Fruit fly (Drosophila melanogaster) whole organism, embryonic: ENCODE results near the gene thoc7.

ENCODE experiments used
- Atf3 ChIP-seq: fragments of 200-800 bp; sonication (Bioruptor generic); optimal IDR thresholded peaks from 3 replicates; lab custom pipeline; 2016; ENCODE audit warnings: missing biosample characterization, missing genetic modification characterization
- B-H1 ChIP-seq: fragments of 200-800 bp; sonication (Bioruptor generic); IDR thresholded peaks from 3 replicates; pipeline ENCODE4 v1.3.6; 2022; ENCODE audit warnings: missing biosample characterization, missing genetic modification characterization
- CG10431 ChIP-seq: fragments of 200-800 bp; sonication (Bioruptor generic); optimal IDR thresholded peaks from 3 replicates; lab custom pipeline; 2018; ENCODE audit warnings: missing biosample characterization, mild to moderate bottlenecking, missing genetic modification characterization
- CG10959 ChIP-seq: fragments of 200-800 bp; sonication (Bioruptor generic); IDR thresholded peaks from 2 replicates; pipeline ENCODE4 v1.3.6; 2022; ENCODE audit warnings: missing biosample characterization, missing genetic modification characterization
- CG11723 ChIP-seq: fragments of 200-800 bp; sonication (Bioruptor generic); optimal IDR thresholded peaks from 2 replicates; lab custom pipeline; 2017; ENCODE audit warnings: missing biosample characterization, mild to moderate bottlenecking, missing genetic modification characterization
- CG12104 ChIP-seq: fragments of 200-800 bp; sonication (Bioruptor generic); optimal IDR thresholded peaks from 3 replicates; lab custom pipeline; 2016; ENCODE audit warnings: missing biosample characterization, missing genetic modification characterization
- CG16813 ChIP-seq: fragments of 200-800 bp; sonication (Bioruptor generic); IDR thresholded peaks from 3 replicates; pipeline ENCODE4 v1.3.6; 2022; ENCODE audit warnings: missing biosample characterization, missing genetic modification characterization; ENCODE audit not compliant: partially characterized antibody
- CG18619 ChIP-seq: fragments of 200-800 bp; sonication (Bioruptor generic); optimal IDR thresholded peaks from 3 replicates; lab custom pipeline; 2017; ENCODE audit warnings: missing biosample characterization, mild to moderate bottlenecking, missing genetic modification characterization
- CG31388 ChIP-seq: fragments of 200-800 bp; sonication (Bioruptor generic); optimal IDR thresholded peaks from 2 replicates; lab custom pipeline; 2016; ENCODE audit warnings: missing biosample characterization, missing genetic modification characterization
- CG31441 ChIP-seq: fragments of 200-800 bp; sonication (Bioruptor generic); IDR thresholded peaks from 2 replicates; pipeline ENCODE4 v1.3.6; 2022; ENCODE audit warnings: missing biosample characterization, missing genetic modification characterization
- CG33213 ChIP-seq: fragments of 200-800 bp; sonication (Bioruptor generic); optimal IDR thresholded peaks from 3 replicates; lab custom pipeline; 2016; ENCODE audit warnings: missing biosample characterization, missing genetic modification characterization
- CG3995 ChIP-seq: fragments of 200-800 bp; sonication (Bioruptor generic); optimal IDR thresholded peaks from 3 replicates; lab custom pipeline; 2016; ENCODE audit warnings: missing biosample characterization, missing genetic modification characterization
- CG4328 ChIP-seq: fragments of 200-800 bp; sonication (Bioruptor generic); optimal IDR thresholded peaks from 3 replicates; lab custom pipeline; 2017; ENCODE audit warnings: missing biosample characterization, missing genetic modification reagents, missing genetic modification characterization
- CG7556 ChIP-seq: fragments of 200-800 bp; sonication (Bioruptor generic); optimal IDR thresholded peaks from 2 replicates; lab custom pipeline; 2017; ENCODE audit warnings: missing biosample characterization, mild to moderate bottlenecking, missing genetic modification characterization
- CG8290 ChIP-seq, 3 experiments: fragments of 200-800 bp; sonication (Bioruptor generic); optimal IDR thresholded peaks; 2 replicates each; lab custom pipeline; 2016 to 2019; ENCODE audit warnings: missing biosample characterization in 3 of 3, missing genetic modification characterization in 3 of 3, mild to moderate bottlenecking in 2 of 3, moderate library complexity in 1 of 3
- CG8944 ChIP-seq: fragments of 200-800 bp; sonication (Bioruptor generic); optimal IDR thresholded peaks from 3 replicates; lab custom pipeline; 2016; ENCODE audit warnings: missing biosample characterization, missing genetic modification characterization
- CG9876 ChIP-seq: fragments of 200-800 bp; sonication (Bioruptor generic); optimal IDR thresholded peaks from 2 replicates; lab custom pipeline; 2016; ENCODE audit warnings: missing biosample characterization, missing genetic modification characterization
- Camta ChIP-seq: fragments of 200-800 bp; sonication (Bioruptor generic); optimal IDR thresholded peaks from 2 replicates; lab custom pipeline; 2016; ENCODE audit warnings: missing biosample characterization, missing genetic modification characterization
- Deaf1 ChIP-seq: fragments of 200-800 bp; optimal IDR thresholded peaks from 3 replicates; lab custom pipeline; 2019; ENCODE audit warnings: missing biosample characterization, mild to moderate bottlenecking, missing genetic modification characterization, moderate library complexity
- Doc3 ChIP-seq: fragments of 200-800 bp; sonication (Bioruptor generic); IDR thresholded peaks from 3 replicates; pipeline ENCODE4 v1.3.6; 2022; ENCODE audit warnings: missing biosample characterization, missing genetic modification characterization; ENCODE audit not compliant: partially characterized antibody
- Fer1 ChIP-seq: fragments of 200-800 bp; sonication (Bioruptor generic); optimal IDR thresholded peaks from 2 replicates; lab custom pipeline; 2017; ENCODE audit warnings: missing biosample characterization, mild to moderate bottlenecking, missing genetic modification characterization
- HLH54F ChIP-seq: fragments of 200-800 bp; sonication (Bioruptor generic); optimal IDR thresholded peaks from 3 replicates; lab custom pipeline; 2016; ENCODE audit warnings: missing biosample characterization, missing genetic modification characterization
- NfI ChIP-seq: fragments of 200-800 bp; sonication (Bioruptor generic); optimal IDR thresholded peaks from 3 replicates; lab custom pipeline; 2018; ENCODE audit warnings: missing biosample characterization, mild to moderate bottlenecking, missing genetic modification characterization, moderate library complexity
- Oli ChIP-seq: fragments of 200-800 bp; sonication (Bioruptor generic); optimal IDR thresholded peaks from 2 replicates; lab custom pipeline; 2018; ENCODE audit warnings: missing biosample characterization, mild to moderate bottlenecking, missing genetic modification characterization, moderate library complexity
- Pdp1 ChIP-seq, 2 experiments: fragments of 200-800 bp; sonication (Bioruptor generic); optimal IDR thresholded peaks; 3 replicates each; lab custom pipeline; 2016; ENCODE audit warnings: missing biosample characterization in 2 of 2, missing genetic modification characterization in 2 of 2, mild to moderate bottlenecking in 1 of 2, moderate library complexity in 1 of 2
- Sin3A ChIP-seq: fragments of >200 bp; optimal IDR thresholded peaks from 2 replicates; lab custom pipeline; 2018
- Usf ChIP-seq: fragments of 200-800 bp; sonication (Bioruptor generic); optimal IDR thresholded peaks from 2 replicates; lab custom pipeline; 2017; ENCODE audit warnings: missing genotype, missing biosample characterization, missing genetic modification characterization
- ab ChIP-seq: fragments of 200-800 bp; sonication (Bioruptor generic); optimal IDR thresholded peaks from 2 replicates; lab custom pipeline; 2016; ENCODE audit warnings: missing biosample characterization, missing genetic modification characterization
- ase ChIP-seq: fragments of 200-800 bp; sonication (Bioruptor generic); IDR thresholded peaks from 3 replicates; pipeline ENCODE4 v1.3.6; 2022; ENCODE audit warnings: missing biosample characterization, missing genetic modification characterization
- bcd ChIP-seq: fragments of 200-800 bp; sonication (Bioruptor generic); optimal IDR thresholded peaks from 2 replicates; lab custom pipeline; 2017; ENCODE audit warnings: missing biosample characterization, mild to moderate bottlenecking, missing genetic modification characterization
- bowl ChIP-seq: fragments of 200-800 bp; sonication (Bioruptor generic); IDR thresholded peaks from 2 replicates; pipeline ENCODE4 v1.3.6; 2022; ENCODE audit warnings: missing biosample characterization, missing genetic modification characterization
- chm ChIP-seq: fragments of 200-800 bp; sonication (Bioruptor generic); IDR thresholded peaks from 2 replicates; pipeline ENCODE4 v1.3.6; 2022; ENCODE audit warnings: missing biosample characterization, missing genetic modification characterization
- chn ChIP-seq: fragments of 200-800 bp; sonication (Bioruptor generic); optimal IDR thresholded peaks from 2 replicates; lab custom pipeline; 2016; ENCODE audit warnings: missing biosample characterization, missing genetic modification characterization
- dpn ChIP-seq, 2 experiments: fragments of 200-800 bp; sonication (Bioruptor generic); optimal IDR thresholded peaks; 3 replicates each; lab custom pipeline; 2016; ENCODE audit warnings: missing biosample characterization in 2 of 2, missing genetic modification characterization in 2 of 2
- fu2 ChIP-seq: fragments of 200-800 bp; sonication (Bioruptor generic); optimal IDR thresholded peaks from 2 replicates; lab custom pipeline; 2016; ENCODE audit warnings: missing biosample characterization, missing genetic modification characterization
- gcm ChIP-seq: fragments of 200-800 bp; sonication (Bioruptor generic); optimal IDR thresholded peaks from 2 replicates; lab custom pipeline; 2019; ENCODE audit warnings: missing biosample characterization, mild to moderate bottlenecking, missing genetic modification characterization, moderate library complexity
- gt ChIP-seq: fragments of 200-800 bp; sonication (Bioruptor generic); IDR thresholded peaks from 2 replicates; pipeline ENCODE4 v1.3.6; 2022; ENCODE audit warnings: missing biosample characterization, missing genetic modification characterization
- inv ChIP-seq: fragments of 200-800 bp; sonication (Bioruptor generic); IDR thresholded peaks from 2 replicates; pipeline ENCODE4 v1.3.6; 2022; ENCODE audit warnings: missing biosample characterization, missing genetic modification characterization; ENCODE audit not compliant: partially characterized antibody
- kay ChIP-seq: fragments of 200-800 bp; sonication (Bioruptor generic); optimal IDR thresholded peaks from 2 replicates; lab custom pipeline; 2016; ENCODE audit warnings: missing biosample characterization, missing genetic modification characterization
- mam ChIP-seq: fragments of 200-800 bp; sonication (Bioruptor generic); optimal IDR thresholded peaks from 3 replicates; lab custom pipeline; 2016; ENCODE audit warnings: missing biosample characterization, missing genetic modification characterization
- peb ChIP-seq: fragments of 200-800 bp; sonication (Bioruptor generic); IDR thresholded peaks from 2 replicates; pipeline ENCODE4 v1.3.6; 2022; ENCODE audit warnings: missing biosample characterization, missing genetic modification characterization
- pfk ChIP-seq: fragments of 200-800 bp; sonication (Bioruptor generic); optimal IDR thresholded peaks from 2 replicates; lab custom pipeline; 2018; ENCODE audit warnings: missing biosample characterization, mild to moderate bottlenecking, missing genetic modification characterization, moderate library complexity
- repo ChIP-seq: fragments of 200-800 bp; sonication (Bioruptor generic); optimal IDR thresholded peaks from 2 replicates; lab custom pipeline; 2016; ENCODE audit warnings: missing biosample characterization, missing genetic modification characterization
- schlank ChIP-seq: fragments of 200-800 bp; sonication (Bioruptor generic); optimal IDR thresholded peaks from 2 replicates; lab custom pipeline; 2018; ENCODE audit warnings: missing biosample characterization, mild to moderate bottlenecking, missing genetic modification characterization
- sens ChIP-seq: fragments of 200-800 bp; sonication (Bioruptor generic); peaks from one replicate; lab custom pipeline; 2016; ENCODE audit warnings: missing biosample characterization, missing genetic modification characterization
- slou ChIP-seq: fragments of 200-800 bp; sonication (Bioruptor generic); optimal IDR thresholded peaks from 3 replicates; lab custom pipeline; 2016; ENCODE audit warnings: missing biosample characterization, missing genetic modification characterization
- tup ChIP-seq: fragments of 200-800 bp; sonication (Bioruptor generic); optimal IDR thresholded peaks from 2 replicates; lab custom pipeline; 2016; ENCODE audit warnings: missing biosample characterization, mild to moderate bottlenecking, missing genetic modification characterization, moderate library complexity
- wek ChIP-seq: fragments of 200-800 bp; sonication (Bioruptor generic); optimal IDR thresholded peaks from 3 replicates; lab custom pipeline; 2018; ENCODE audit warnings: missing biosample characterization, mild to moderate bottlenecking, missing genetic modification characterization, moderate library complexity
- wor ChIP-seq: fragments of 200-800 bp; sonication (Bioruptor generic); IDR thresholded peaks from 2 replicates; pipeline ENCODE4 v1.3.6; 2022; ENCODE audit warnings: missing biosample characterization, missing genetic modification characterization

Gene thoc7

DNA sequence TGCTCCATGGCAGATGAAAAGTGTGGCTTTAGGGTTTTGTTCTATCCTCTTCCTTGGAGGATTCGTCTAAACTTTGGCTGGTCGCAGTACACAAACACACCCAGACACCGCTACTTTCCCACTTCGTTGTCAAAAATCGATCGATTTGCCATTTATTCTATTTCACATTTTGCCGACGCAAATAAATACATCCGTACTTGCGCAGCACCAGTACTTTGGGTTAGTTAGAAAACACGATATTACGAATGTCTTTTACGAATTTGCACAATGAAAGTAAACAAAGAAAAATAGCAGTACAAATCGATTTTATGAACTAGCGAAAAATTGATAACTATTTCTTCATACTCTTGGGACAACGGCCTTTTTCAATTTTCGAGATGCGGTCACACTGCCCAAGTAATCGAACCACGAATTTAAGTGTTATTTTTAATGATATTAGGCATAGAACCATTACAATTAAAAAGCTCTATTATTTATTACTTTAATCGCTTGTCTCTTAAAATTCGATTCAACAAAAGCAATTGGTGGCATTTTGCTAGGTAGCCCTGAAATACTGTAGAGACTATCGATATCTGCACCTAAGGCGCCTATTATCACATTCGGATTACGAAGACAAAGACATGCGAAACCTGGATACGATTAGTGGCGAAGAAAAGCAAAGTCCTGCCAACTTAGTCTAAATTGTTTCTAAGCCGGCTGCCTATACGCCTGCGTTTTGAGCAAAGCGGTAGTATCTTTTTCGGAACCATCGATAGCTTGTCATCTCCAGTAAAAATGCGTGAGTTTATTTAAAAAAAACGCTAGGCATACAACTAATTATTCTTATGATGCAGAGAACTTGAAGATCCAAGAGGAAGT lies 45.4 kb upstream of the thoc7 start, which contains the start of the genes DIP2 and wac (continued):
- TF ChIP-seq fu2 (GFP tag; lab: Kevin White, UChicago) (peak; percentile 78), CG16813 (GFP tag; lab: Robert Waterston, UW) (peak; percentile 88), repo (GFP tag; lab: Kevin White, UChicago) (peak; percentile 33), B-H1 (GFP tag; lab: Robert Waterston, UW) (0 out of 3 replicates have a peak, but pooled peaks have one; percentile 17), Usf (GFP tag; lab: Kevin White, UChicago) (no peak), CG33213 (GFP tag; lab: Kevin White, UChicago) (peak; percentile 91), inv (GFP tag; lab: Robert Waterston, UW) (peak; percentile 84), CG8944 (peak; percentile 84), Oli (tag; lab: Kevin White, UChicago) (no peak), NfI (peak; percentile 70), dpn (GFP tag; optimal IDR thresholded peaks at IDR 0.05; lab: Kevin White, UChicago) (peak; percentile 72 to 90), CG11723 (GFP tag; lab: Kevin White, UChicago) (peak; percentile 28), wek (no peak), mam (GFP tag; lab: Kevin White, UChicago) (peak; percentile 93), Sin3A (lab: Kevin White, UChicago) (peak; percentile 89), Doc3 (GFP tag; lab: Robert Waterston, UW) (peak; percentile 86), chn (GFP tag; lab: Kevin White, UChicago) (peak; percentile 83), CG7556 (GFP tag; lab: Kevin White, UChicago) (peak; percentile 55), Atf3 (GFP tag; lab: Kevin White, UChicago) (peak; percentile 84), CG3995 (GFP tag; lab: Kevin White, UChicago) (peak; percentile 45), sens (GFP tag; lab: Kevin White, UChicago) (peak; percentile 95), tup (GFP tag; lab: Kevin White, UChicago) (peak; percentile 57), slou (GFP tag; lab: Kevin White, UChicago) (peak; percentile 30), CG31388 (GFP tag; lab: Kevin White, UChicago) (no peak), pfk (GFP tag; lab: Kevin White, UChicago) (peak; percentile 16), CG8290 (GFP tag; optimal IDR thresholded peaks at IDR 0.05; lab: Kevin White, UChicago) (peak; percentile 60), CG8290 (tag; optimal IDR thresholded peaks at IDR 0.05; lab: Kevin White, UChicago) (peak; percentile 27 to 90), HLH54F (GFP tag; lab: Kevin White, UChicago) (peak; percentile 85), gcm (GFP tag; lab: Kevin White, UChicago) (peak; percentile 33), ab (GFP tag; lab: Kevin White, UChicago) (peak; percentile 86), schlank (tag; lab: Kevin White, UChicago) (peak; percentile 53), CG12104 (GFP tag; lab: Kevin White, UChicago) (peak; percentile 3), Pdp1 (GFP tag; optimal IDR thresholded peaks at IDR 0.05; lab: Kevin White, UChicago) (peak; percentile 84 to 94), ase (GFP tag; lab: Robert Waterston, UW) (peak; percentile 65), kay (GFP tag; lab: Kevin White, UChicago) (peak; percentile 49), Fer1 (GFP tag; lab: Kevin White, UChicago) (peak; percentile 53), CG9876 (GFP tag; lab: Kevin White, UChicago) (peak; percentile 75), CG4328 (GFP tag; lab: Kevin White, UChicago) (peak; percentile 32), peb (GFP tag; lab: Robert Waterston, UW) (no peak), Deaf1 (peak; percentile 89), gt (no peak), chm (GFP tag; lab: Robert Waterston, UW) (peak; percentile 83), Camta (GFP tag; lab: Kevin White, UChicago) (peak; percentile 50), bcd (GFP tag; lab: Kevin White, UChicago) (peak; percentile 82), bowl (no peak), wor (GFP tag; lab: Robert Waterston, UW) (no peak), CG31441 (GFP tag; lab: Robert Waterston, UW) (no peak; the same call in 1 of the 2 replicates), CG10959 (GFP tag; lab: Robert Waterston, UW) (no peak), CG10431 (GFP tag; lab: Kevin White, UChicago) (peak; percentile 49), CG18619 (GFP tag; lab: Kevin White, UChicago) (no peak)
